Worm (Caenorhabditis elegans) whole organism, L4/young adult: ENCODE results near the gene pigc-1.

Source experiments
- dao-5 ChIP-seq: sonication (generic microtip); optimal IDR thresholded peaks from 2 replicates; lab custom pipeline; 2016; ENCODE audit warnings: missing genotype, missing genetic modification characterization, moderate library complexity, missing compliant biosample characterization
- him-1 ChIP-seq: sonication (generic microtip); optimal IDR thresholded peaks from 2 replicates; lab custom pipeline; 2016; ENCODE audit warnings: missing genotype, missing genetic modification reagents, missing genetic modification characterization, missing compliant biosample characterization

DNA sequence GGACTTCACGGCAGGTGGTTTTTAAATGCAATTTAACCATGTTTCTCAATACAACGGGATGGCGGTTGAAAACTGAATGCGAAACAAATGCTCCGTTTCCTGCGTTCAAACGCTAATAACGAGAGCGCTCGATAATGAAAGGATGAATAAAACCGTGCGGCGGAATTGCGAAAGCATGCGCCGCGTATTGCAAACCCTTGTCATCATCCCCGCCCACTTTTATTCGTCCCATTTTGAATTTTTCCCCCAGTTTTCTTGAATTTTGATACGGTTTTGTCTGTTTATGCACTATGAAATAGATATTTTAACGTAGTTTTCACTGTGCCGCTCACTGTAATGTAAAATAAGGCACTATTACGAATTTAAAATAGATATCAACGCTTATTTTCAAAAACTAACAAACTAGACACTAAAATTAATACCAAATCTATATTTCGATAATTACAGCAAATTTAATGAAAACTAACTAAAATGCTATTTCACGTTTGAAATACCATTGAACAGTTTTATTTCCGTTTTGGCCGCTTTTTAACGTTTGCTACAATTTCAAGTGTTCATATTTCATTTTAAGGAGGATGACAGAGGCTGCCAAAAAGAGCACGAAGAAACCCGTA lies 26.8 kb downstream of the pigc-1 start, which contains the start of the genes F49C12.9 and rpn-7:
- TF ChIP-seq him-1 (tag; lab: Kevin White, UChicago) (no peak), dao-5 (tag; lab: Kevin White, UChicago) (no peak)
